Worm (Caenorhabditis elegans): ENCODE results near the gene tsp-18.

Gene tsp-18

DNA sequence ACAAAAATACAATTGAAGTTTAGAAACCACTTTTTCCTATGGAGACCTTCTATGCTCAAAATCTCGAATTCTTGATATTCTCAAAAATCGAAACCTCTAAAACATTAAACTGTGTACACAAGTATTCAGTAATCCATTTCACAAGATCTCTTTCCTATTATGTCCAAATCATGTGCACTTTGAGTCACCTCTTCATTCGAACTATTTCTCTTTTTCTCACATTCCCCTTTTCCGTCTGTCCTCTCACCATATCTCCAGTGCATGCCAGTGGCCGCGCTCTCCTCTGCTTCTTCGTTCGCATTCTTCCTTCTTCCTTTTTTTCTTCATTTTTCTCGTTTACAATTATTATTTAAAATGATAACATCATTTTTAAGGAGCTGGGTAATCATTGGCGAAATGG lies 38.2 kb downstream of the tsp-18 start, which contains the start of gene F28B12.1:
TSS of gene F28B12.1 (plus strand) at position 335 of the 400 bp plus-strand sequence.
- no peak for TF ChIP-seq ztf-25 (GFP tag; IDR thresholded peaks at IDR 0.05)
- no peak for TF ChIP-seq madf-6 (GFP tag; IDR thresholded peaks at IDR 0.05)
- TF ChIP-seq Y67H2A.10 (GFP tag; conservative IDR thresholded peaks at IDR 0.05) = no peak
- no peak for TF ChIP-seq Y95B8A.8 (GFP tag; IDR thresholded peaks at IDR 0.05)
- no peak for TF ChIP-seq cebp-1 (GFP tag; IDR thresholded peaks at IDR 0.05)
- TF ChIP-seq cebp-1 (tag; optimal IDR thresholded peaks at IDR 0.05) = peak; percentile 26
- no peak for TF ChIP-seq sdz-38 (tag; optimal IDR thresholded peaks at IDR 0.05)
- no peak for TF ChIP-seq aptf-3 (GFP tag; IDR thresholded peaks at IDR 0.05)
- no peak for TF ChIP-seq akir-1 (GFP tag; optimal IDR thresholded peaks at IDR 0.05)

DNA sequence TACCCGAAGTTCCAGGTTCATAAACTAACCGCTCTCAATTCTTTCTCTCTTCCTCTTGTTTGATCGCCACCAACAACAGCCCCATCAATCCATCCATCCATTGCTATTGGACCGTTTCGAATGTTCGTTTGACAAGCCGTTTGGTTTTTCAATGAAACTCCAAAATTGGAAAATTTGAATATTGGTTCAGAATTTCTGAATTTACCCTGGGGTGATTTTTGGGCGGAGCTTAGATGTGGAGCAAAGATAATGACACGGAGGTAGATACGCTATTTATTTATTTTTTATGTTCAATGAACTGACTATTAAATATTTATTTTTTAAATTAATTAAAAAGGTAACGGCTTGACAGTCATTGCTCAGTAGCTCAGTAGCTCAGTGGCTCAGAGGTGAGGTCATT lies 39.9 kb downstream of the tsp-18 start, which contains the start of gene B0034.2:
TSS of gene B0034.2 (minus strand) at position 101 of the 400 bp plus-strand sequence.
- TF ChIP-seq lsl-1 (GFP tag; optimal IDR thresholded peaks at IDR 0.05) (no peak), pha-4 (tag; optimal IDR thresholded peaks at IDR 0.05) (no peak), sea-2 (GFP tag; IDR thresholded peaks at IDR 0.05) (no peak), attf-3 (GFP tag; conservative IDR thresholded peaks at IDR 0.05) (no peak), bed-1 (GFP tag; IDR thresholded peaks at IDR 0.05) (no peak), die-1 (tag; optimal IDR thresholded peaks at IDR 0.05) (no peak), ztf-22 (GFP tag; optimal IDR thresholded peaks at IDR 0.05) (no peak), C06A6.2 (GFP tag; conservative IDR thresholded peaks at IDR 0.05) (no peak), nhr-179 (tag; optimal IDR thresholded peaks at IDR 0.05) (no peak)

DNA sequence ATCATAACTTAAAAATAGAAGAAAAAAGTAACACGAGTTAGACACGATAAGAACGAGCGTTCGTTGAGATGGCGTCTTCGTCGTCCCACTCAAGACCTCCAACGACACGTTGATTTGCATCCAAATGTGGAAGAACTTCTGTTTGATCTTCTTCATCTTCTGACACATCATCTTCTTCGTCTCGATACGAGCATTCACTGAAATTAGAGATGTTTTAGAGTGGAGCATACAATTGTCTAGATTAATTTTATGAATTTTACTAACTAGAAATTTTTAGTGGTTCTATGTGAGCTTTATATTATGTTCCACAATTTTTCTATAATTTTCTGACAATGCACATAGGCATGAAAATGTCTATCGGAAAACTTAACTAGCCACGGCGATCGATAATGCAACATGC lies 41.5 kb downstream of the tsp-18 start:
- no peak for TF ChIP-seq madf-8 (GFP tag; conservative IDR thresholded peaks at IDR 0.05)
- no peak for TF ChIP-seq rpc-1 (optimal IDR thresholded peaks at IDR 0.05)
- no peak for TF ChIP-seq rpc-1 (tag; optimal IDR thresholded peaks at IDR 0.05)
- no peak for TF ChIP-seq nfya-2 (GFP tag; IDR thresholded peaks at IDR 0.05)
- TF ChIP-seq K12H6.12 (tag; optimal IDR thresholded peaks at IDR 0.05) = no peak
- TF ChIP-seq Y56A3A.18 (GFP tag; IDR thresholded peaks at IDR 0.05) = no peak
- no peak for TF ChIP-seq akir-1 (GFP tag; optimal IDR thresholded peaks at IDR 0.05)
- no peak for TF ChIP-seq dpff-1 (tag; optimal IDR thresholded peaks at IDR 0.05)
- TF ChIP-seq athp-1 (tag; optimal IDR thresholded peaks at IDR 0.05) = no peak
- TF ChIP-seq Y67H2A.10 (GFP tag; conservative IDR thresholded peaks at IDR 0.05) = no peak
- no peak for TF ChIP-seq lag-1 (GFP tag; IDR thresholded peaks at IDR 0.05)
- no peak for TF ChIP-seq bed-2 (GFP tag; IDR thresholded peaks at IDR 0.05)
- TF ChIP-seq nhr-80 (tag; optimal IDR thresholded peaks at IDR 0.05) = no peak
- TF ChIP-seq B0035.1 (tag; optimal IDR thresholded peaks at IDR 0.05) = no peak
- TF ChIP-seq nhr-27 (tag; optimal IDR thresholded peaks at IDR 0.05) = no peak
- TF ChIP-seq F49E8.2 (tag; optimal IDR thresholded peaks at IDR 0.05; ENCODE audit: insufficient read depth) = no peak
- TF ChIP-seq Y79H2A.3 (GFP tag; conservative IDR thresholded peaks at IDR 0.05) = no peak
- no peak for TF ChIP-seq ZK185.1 (tag; optimal IDR thresholded peaks at IDR 0.05; ENCODE audit: poor library complexity, severe bottlenecking)

DNA sequence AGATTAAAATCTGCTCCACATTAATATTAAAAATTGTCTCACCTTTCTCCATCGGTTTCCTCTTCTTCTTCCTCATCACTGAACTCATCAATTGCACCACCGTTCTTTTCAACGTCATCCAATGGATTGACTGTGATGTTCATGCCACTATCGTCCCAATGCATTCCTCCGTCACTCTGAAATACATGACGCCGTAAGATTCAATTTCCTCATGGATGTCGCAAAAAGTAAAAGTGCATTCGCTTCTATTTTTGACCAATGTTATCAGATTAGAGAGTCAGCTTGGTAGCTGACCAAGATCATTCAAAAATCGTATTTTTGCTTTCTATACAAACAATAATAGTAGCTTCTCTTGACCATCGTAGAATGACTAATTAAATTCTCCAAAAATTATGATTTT lies 42.1 kb downstream of the tsp-18 start:
- TF ChIP-seq hlh-26 (GFP tag; conservative IDR thresholded peaks at IDR 0.05) (no peak), sptf-2 (GFP tag; optimal IDR thresholded peaks at IDR 0.05) (no peak), B0336.3 (GFP tag; IDR thresholded peaks at IDR 0.05) (no peak), snpc-4 (GFP tag; optimal IDR thresholded peaks at IDR 0.05) (no peak), snpc-4 (tag; optimal IDR thresholded peaks at IDR 0.05) (no peak), repo-1 (tag; optimal IDR thresholded peaks at IDR 0.05) (no peak), sea-2 (GFP tag; IDR thresholded peaks at IDR 0.05) (no peak), dpff-1 (tag; optimal IDR thresholded peaks at IDR 0.05) (no peak), chd-7 (tag; optimal IDR thresholded peaks at IDR 0.05) (no peak), F23B12.7 (tag; optimal IDR thresholded peaks at IDR 0.05; ENCODE audit: insufficient read depth) (no peak), rcor-1 (GFP tag; IDR thresholded peaks at IDR 0.05) (no peak), F10E7.11 (tag; optimal IDR thresholded peaks at IDR 0.05) (no peak), T26A5.8 (tag; optimal IDR thresholded peaks at IDR 0.05) (no peak), aptf-2 (GFP tag; conservative IDR thresholded peaks at IDR 0.05) (no peak), F37B4.10 (GFP tag; IDR thresholded peaks at IDR 0.05) (no peak), lag-1 (GFP tag; IDR thresholded peaks at IDR 0.05) (no peak)

Data from whole organism, young adult.